Worm (Caenorhabditis elegans): Measurements from ENCODE around the gene C18A11.2.

Gene C18A11.2

ce11 chrX:8098813-8099360 lies 31.5 kb downstream of the C18A11.2 start, which contains the start of gene catp-5:
Gene catp-5, minus strand, starts transcription at chrX:8098863.
- TF ChIP-seq unc-62 (GFP tag; optimal IDR thresholded peaks at IDR 0.05), result no peak

- no peak for TF ChIP-seq unc-62 (GFP tag; optimal IDR thresholded peaks at IDR 0.05)
These were observed 36.5 kb downstream of the C18A11.2 start, which contains the start of gene K07E3.2 for ce11 chrX:8103899-8104298. Gene K07E3.2, plus strand, starts transcription at chrX:8104298.

ce11 chrX:8107921-8108320 lies 40.6 kb downstream of the C18A11.2 start, which contains the start of gene K07E3.9:
Gene K07E3.9, plus strand, starts transcription at chrX:8108221.
- no peak for TF ChIP-seq unc-62 (GFP tag; optimal IDR thresholded peaks at IDR 0.05)

ce11 chrX:8109531-8109930 lies 42.2 kb downstream of the C18A11.2 start:
- no peak for TF ChIP-seq unc-62 (GFP tag; optimal IDR thresholded peaks at IDR 0.05)

ce11 chrX:8110193-8110592 lies 42.8 kb downstream of the C18A11.2 start, which contains the start of gene K07E3.1:
Gene K07E3.1, plus strand, starts transcription at chrX:8110439.
- TF ChIP-seq unc-62 (GFP tag; optimal IDR thresholded peaks at IDR 0.05), result no peak

ce11 chrX:8116157-8116556 lies 48.8 kb downstream of the C18A11.2 start, which contains the start of gene hlh-8:
Gene hlh-8, plus strand, starts transcription at chrX:8116457.
- TF ChIP-seq unc-62 (GFP tag; optimal IDR thresholded peaks at IDR 0.05), result no peak
